Worm (Caenorhabditis elegans): Measurements from ENCODE around the gene pmt-2.

DNA sequence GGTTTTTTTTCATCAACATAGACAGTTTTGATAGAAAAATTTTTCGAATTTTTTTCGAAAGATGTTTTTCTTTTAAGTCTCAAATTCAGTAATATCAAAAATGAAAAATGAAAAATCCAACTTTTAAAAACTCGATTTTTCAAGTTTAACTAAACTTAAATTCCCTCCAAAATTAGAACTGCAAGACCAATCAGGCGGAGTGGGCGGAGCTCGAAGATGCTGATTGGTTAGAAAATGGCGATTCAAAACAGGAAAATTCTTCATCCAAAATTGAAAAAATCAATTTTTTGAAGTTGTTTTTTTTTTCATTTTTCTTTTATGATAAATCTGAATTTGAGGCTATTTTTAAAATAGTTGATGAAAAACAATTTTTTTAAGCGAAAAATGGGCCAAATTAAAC is 3.7 kb upstream of the pmt-2 start:
- no peak for TF ChIP-seq alr-1 (tag; optimal IDR thresholded peaks at IDR 0.05)
- TF ChIP-seq crh-2 (tag; optimal IDR thresholded peaks at IDR 0.05), result no peak
- TF ChIP-seq mbf-1 (tag; optimal IDR thresholded peaks at IDR 0.05), result no peak
- no peak for TF ChIP-seq ZK546.5 (tag; optimal IDR thresholded peaks at IDR 0.05)
- no peak for TF ChIP-seq R02D3.7 (tag; optimal IDR thresholded peaks at IDR 0.05)
- no peak for TF ChIP-seq nhr-77 (tag; optimal IDR thresholded peaks at IDR 0.05)
- TF ChIP-seq lsy-2 (tag; optimal IDR thresholded peaks at IDR 0.05), result no peak

All from whole organism, L2 larva.